Worm (Caenorhabditis elegans) whole organism, mixed stage, embryonic: ENCODE results near the gene F10B5.3.

Source experiments
- M03D4.4 ChIP-seq: sonication (generic microtip); optimal IDR thresholded peaks from 2 replicates; lab custom pipeline; 2017; ENCODE audit warnings: mild to moderate bottlenecking, missing genetic modification characterization, missing compliant biosample characterization
- bed-3 ChIP-seq: fragments of 200-800 bp; sonication (Bioruptor generic); optimal IDR thresholded peaks from 3 replicates; lab custom pipeline; 2018; ENCODE audit warnings: mild to moderate bottlenecking, missing genetic modification characterization, moderate library complexity, missing compliant biosample characterization
- blmp-1 ChIP-seq: fragments of 150-350 bp; optimal IDR thresholded peaks from 2 replicates; lab custom pipeline; 2014; ENCODE audit warnings: missing biosample characterization, missing genetic modification characterization
- ceh-39 ChIP-seq: fragments of 150-350 bp; optimal IDR thresholded peaks from 2 replicates; lab custom pipeline; 2014; ENCODE audit warnings: missing biosample characterization, missing genetic modification characterization
- ceh-83 ChIP-seq: fragments of 200-800 bp; sonication (Bioruptor generic); optimal IDR thresholded peaks from 2 replicates; lab custom pipeline; 2018; ENCODE audit warnings: mild to moderate bottlenecking, missing genetic modification characterization, missing compliant biosample characterization
- ces-1 ChIP-seq: fragments of 150-350 bp; optimal IDR thresholded peaks from 2 replicates; lab custom pipeline; 2014; ENCODE audit warnings: missing biosample characterization, missing genetic modification reagents, missing genetic modification characterization
- cnd-1 ChIP-seq: fragments of 200-800 bp; sonication (Bioruptor generic); optimal IDR thresholded peaks from 2 replicates; lab custom pipeline; 2018; ENCODE audit warnings: mild to moderate bottlenecking, missing genetic modification characterization, missing compliant biosample characterization
- drap-1 ChIP-seq: fragments of 200-800 bp; sonication (Bioruptor generic); optimal IDR thresholded peaks from 3 replicates; lab custom pipeline; 2018; ENCODE audit warnings: mild to moderate bottlenecking, missing genetic modification characterization, missing compliant biosample characterization
- elt-1 ChIP-seq: sonication (generic microtip); optimal IDR thresholded peaks from 2 replicates; lab custom pipeline; 2017; ENCODE audit warnings: missing genetic modification characterization, mild to moderate bottlenecking, missing compliant biosample characterization, antibody characterized with exemption, moderate library complexity, borderline replicate concordance; ENCODE audit not compliant: insufficient read depth
- flh-1 ChIP-seq: fragments of 200-800 bp; sonication (Bioruptor generic); optimal IDR thresholded peaks from 2 replicates; lab custom pipeline; 2018; ENCODE audit warnings: mild to moderate bottlenecking, missing genetic modification characterization, moderate library complexity, missing compliant biosample characterization
- ham-2 ChIP-seq: fragments of 200-800 bp; sonication (Bioruptor generic); optimal IDR thresholded peaks from 2 replicates; lab custom pipeline; 2018; ENCODE audit warnings: mild to moderate bottlenecking, missing genetic modification characterization, missing compliant biosample characterization
- hlh-1 ChIP-seq: fragments of 150-350 bp; optimal IDR thresholded peaks from 2 replicates; lab custom pipeline; 2014; ENCODE audit warnings: missing biosample characterization, missing genetic modification reagents, missing genetic modification characterization
- lin-13 ChIP-seq: fragments of 150-350 bp; optimal IDR thresholded peaks from 2 replicates; lab custom pipeline; 2014; ENCODE audit warnings: missing biosample characterization, missing genetic modification characterization
- lin-32 ChIP-seq: fragments of 200-800 bp; sonication (Bioruptor generic); optimal IDR thresholded peaks from 2 replicates; lab custom pipeline; 2018; ENCODE audit warnings: mild to moderate bottlenecking, missing genetic modification characterization, missing compliant biosample characterization
- lsy-2 ChIP-seq: fragments of 150-350 bp; optimal IDR thresholded peaks from 2 replicates; lab custom pipeline; 2014; ENCODE audit warnings: missing biosample characterization, missing genetic modification characterization
- mab-5 ChIP-seq: fragments of 150-350 bp; optimal IDR thresholded peaks from 2 replicates; lab custom pipeline; 2014; ENCODE audit warnings: missing biosample characterization, missing genetic modification characterization
- mep-1 ChIP-seq: fragments of 150-350 bp; optimal IDR thresholded peaks from 2 replicates; lab custom pipeline; 2017; ENCODE audit warnings: missing biosample characterization, missing genetic modification reagents, missing genetic modification characterization, inconsistent platforms
- mls-2 ChIP-seq: sonication (generic microtip); optimal IDR thresholded peaks from 2 replicates; lab custom pipeline; 2016; ENCODE audit warnings: mild to moderate bottlenecking, missing genetic modification characterization, moderate library complexity, missing compliant biosample characterization
- nhr-12 ChIP-seq: fragments of 150-350 bp; optimal IDR thresholded peaks from 2 replicates; lab custom pipeline; 2014; ENCODE audit warnings: missing biosample characterization, missing genetic modification characterization
- nhr-2 ChIP-seq: fragments of 150-350 bp; optimal IDR thresholded peaks from 2 replicates; lab custom pipeline; 2014; ENCODE audit warnings: missing biosample characterization, missing genetic modification characterization
- nhr-237 ChIP-seq: fragments of 150-350 bp; optimal IDR thresholded peaks from 2 replicates; lab custom pipeline; 2014; ENCODE audit warnings: missing biosample characterization, missing genetic modification characterization
- nhr-28 ChIP-seq: fragments of 150-350 bp; optimal IDR thresholded peaks from 2 replicates; lab custom pipeline; 2014; ENCODE audit warnings: missing biosample characterization, missing genetic modification characterization
- nhr-76 ChIP-seq: sonication (generic microtip); optimal IDR thresholded peaks from 2 replicates; lab custom pipeline; 2017; ENCODE audit warnings: missing biosample characterization, missing genetic modification characterization
- sem-2 ChIP-seq: fragments of 200-800 bp; sonication (Bioruptor generic); optimal IDR thresholded peaks from 2 replicates; lab custom pipeline; 2018; ENCODE audit warnings: mild to moderate bottlenecking, missing genetic modification characterization, missing compliant biosample characterization
- snpc-4 ChIP-seq: fragments of 150-350 bp; optimal IDR thresholded peaks from 2 replicates; lab custom pipeline; 2014; ENCODE audit warnings: missing biosample characterization, missing genetic modification characterization
- sptf-1 ChIP-seq: sonication (generic microtip); optimal IDR thresholded peaks from 2 replicates; lab custom pipeline; 2017; ENCODE audit warnings: mild to moderate bottlenecking, missing genetic modification characterization, moderate library complexity, missing compliant biosample characterization
- tbx-8 ChIP-seq: fragments of 200-800 bp; sonication (Bioruptor generic); optimal IDR thresholded peaks from 2 replicates; lab custom pipeline; 2018; ENCODE audit warnings: mild to moderate bottlenecking, missing genetic modification characterization, moderate library complexity, missing compliant biosample characterization
- unc-120 ChIP-seq: sonication (generic microtip); optimal IDR thresholded peaks from 2 replicates; lab custom pipeline; 2017; ENCODE audit warnings: missing genetic modification characterization, missing compliant biosample characterization; ENCODE audit not compliant: poor library complexity, severe bottlenecking
- unc-39 ChIP-seq: fragments of 150-350 bp; optimal IDR thresholded peaks from 2 replicates; lab custom pipeline; 2014; ENCODE audit warnings: missing biosample characterization, missing genetic modification characterization
- unc-62 ChIP-seq: fragments of 150-350 bp; optimal IDR thresholded peaks from 2 replicates; lab custom pipeline; 2014; ENCODE audit warnings: missing biosample characterization, missing genetic modification reagents, missing genetic modification characterization
- zip-8 ChIP-seq: fragments of 150-350 bp; optimal IDR thresholded peaks from 2 replicates; lab custom pipeline; 2014; ENCODE audit warnings: missing biosample characterization, missing genetic modification characterization
- ztf-11 ChIP-seq: fragments of 150-350 bp; optimal IDR thresholded peaks from 2 replicates; lab custom pipeline; 2014; ENCODE audit warnings: missing biosample characterization, missing genetic modification characterization

F10B5.3 gene

ce11 chrII:8149930-8150329 is at the start of gene F10B5.3:
Gene F10B5.3 (minus strand): TSS chrII:8150030.
- TF ChIP-seq bed-3 (no peak), mep-1 (tag; lab: Kevin White, UChicago) (no peak)
- TF ChIP-seq, all 35 proteins: peak for 0

DNA sequence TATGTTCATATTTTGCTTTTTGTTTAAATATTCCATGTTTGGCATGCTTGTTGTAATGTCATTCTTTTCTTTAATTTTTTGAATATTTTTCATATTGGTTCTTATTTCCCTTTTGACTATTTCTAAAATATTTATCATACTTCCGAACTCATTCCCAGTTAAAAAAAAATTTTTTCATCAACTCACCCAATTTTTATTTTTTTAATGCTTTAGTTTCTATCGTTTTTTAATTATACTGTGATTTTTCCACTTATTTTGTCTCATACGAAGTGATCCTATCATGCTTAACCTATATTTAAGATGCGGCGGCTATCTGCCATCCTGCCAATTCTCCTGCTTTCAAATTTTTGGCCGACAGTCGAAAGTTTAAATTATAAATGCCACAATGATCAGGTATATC is 48.7 kb upstream of the F10B5.3 start, which contains the start of gene qua-1:
Gene qua-1, plus strand, starts transcription at position 301 of the 400 bp plus-strand sequence.
- TF ChIP-seq tbx-8 (GFP tag; lab: Kevin White, UChicago) (no peak), sptf-1 (tag; lab: Kevin White, UChicago) (no peak), nhr-28 (tag; lab: Kevin White, UChicago) (no peak), lin-13 (tag; lab: Kevin White, UChicago) (no peak), elt-1 (no peak), ces-1 (GFP tag; lab: Kevin White, UChicago) (no peak), ham-2 (GFP tag; lab: Kevin White, UChicago) (no peak), M03D4.4 (tag; lab: Kevin White, UChicago) (no peak), ztf-11 (tag; lab: Kevin White, UChicago) (no peak), unc-62 (GFP tag; lab: Kevin White, UChicago) (no peak), blmp-1 (tag; lab: Kevin White, UChicago) (no peak), ceh-83 (no peak), lin-32 (no peak), nhr-237 (tag; lab: Kevin White, UChicago) (no peak), cnd-1 (tag; lab: Kevin White, UChicago) (no peak), lsy-2 (tag; lab: Kevin White, UChicago) (no peak), nhr-12 (tag; lab: Kevin White, UChicago) (no peak), nhr-2 (tag; lab: Kevin White, UChicago) (no peak), nhr-76 (tag; lab: Kevin White, UChicago) (no peak)

- TF ChIP-seq ceh-83 (no peak), drap-1 (no peak), ces-1 (GFP tag; lab: Kevin White, UChicago) (no peak), lin-13 (tag; lab: Kevin White, UChicago) (no peak), elt-1 (no peak), flh-1 (GFP tag; lab: Kevin White, UChicago) (no peak)
Measured at ce11 chrII:8193922-8194321, 44.1 kb upstream of the F10B5.3 start.

DNA sequence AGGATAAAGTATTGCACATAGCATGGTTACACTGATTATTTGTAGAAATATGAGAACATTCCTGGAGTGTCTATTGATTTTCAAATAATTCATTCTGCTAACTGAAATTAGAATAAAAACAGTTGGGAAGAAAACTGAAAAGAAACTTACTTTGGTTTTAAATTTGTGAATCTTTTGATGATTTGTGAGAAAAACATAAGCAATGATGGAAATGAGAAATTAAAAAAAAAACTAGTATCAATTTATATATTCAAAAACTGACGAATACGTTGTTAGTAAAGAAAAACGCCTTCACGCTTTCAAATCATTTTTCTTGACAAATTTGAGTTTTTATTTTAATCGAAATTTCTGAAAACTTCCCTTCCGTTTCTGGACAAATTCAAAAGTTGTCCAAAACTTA is 43.3 kb upstream of the F10B5.3 start, which contains the start of gene T05C12.9:
Gene T05C12.9, minus strand, starts transcription at position 101 of the 400 bp plus-strand sequence.
- TF ChIP-seq ztf-11 (tag; lab: Kevin White, UChicago) (no peak), zip-8 (tag; lab: Kevin White, UChicago) (no peak), cnd-1 (tag; lab: Kevin White, UChicago) (no peak), ceh-39 (tag; lab: Kevin White, UChicago) (no peak), nhr-12 (tag; lab: Kevin White, UChicago) (no peak), nhr-237 (tag; lab: Kevin White, UChicago) (no peak), sem-2 (GFP tag; lab: Kevin White, UChicago) (no peak), snpc-4 (no peak), flh-1 (GFP tag; lab: Kevin White, UChicago) (no peak), unc-62 (GFP tag; lab: Kevin White, UChicago) (no peak), ceh-83 (no peak), ces-1 (GFP tag; lab: Kevin White, UChicago) (no peak), nhr-76 (tag; lab: Kevin White, UChicago) (no peak), elt-1 (no peak), unc-39 (tag; lab: Kevin White, UChicago) (no peak), lsy-2 (tag; lab: Kevin White, UChicago) (no peak), unc-120 (no peak)

- TF ChIP-seq ztf-11 (tag; lab: Kevin White, UChicago) (no peak), sem-2 (GFP tag; lab: Kevin White, UChicago) (no peak), ces-1 (GFP tag; lab: Kevin White, UChicago) (peak; percentile 15)
Measured at ce11 chrII:8190455-8190854, 40.6 kb upstream of the F10B5.3 start, which contains the start of gene T05C12.8. Gene T05C12.8 (minus strand): TSS chrII:8190555.

ce11 chrII:8187516-8187915 is 37.7 kb upstream of the F10B5.3 start:
- TF ChIP-seq hlh-1 (no peak), mep-1 (tag; lab: Kevin White, UChicago) (no peak), nhr-28 (tag; lab: Kevin White, UChicago) (no peak), mls-2 (tag; lab: Kevin White, UChicago) (no peak), tbx-8 (GFP tag; lab: Kevin White, UChicago) (no peak), zip-8 (tag; lab: Kevin White, UChicago) (no peak), sptf-1 (tag; lab: Kevin White, UChicago) (no peak), blmp-1 (tag; lab: Kevin White, UChicago) (no peak), ceh-39 (tag; lab: Kevin White, UChicago) (no peak), drap-1 (no peak), unc-120 (no peak), bed-3 (no peak), nhr-2 (tag; lab: Kevin White, UChicago) (no peak), ham-2 (GFP tag; lab: Kevin White, UChicago) (no peak), cnd-1 (tag; lab: Kevin White, UChicago) (no peak), ces-1 (GFP tag; lab: Kevin White, UChicago) (no peak), snpc-4 (no peak), mab-5 (tag; lab: Kevin White, UChicago) (no peak)
